Fruit fly (Drosophila melanogaster): ENCODE results near the gene Ssu72.
A peak's percentile ranks its signal among the peaks of the same experiment; 100 is the strongest.

Gene Ssu72

DNA sequence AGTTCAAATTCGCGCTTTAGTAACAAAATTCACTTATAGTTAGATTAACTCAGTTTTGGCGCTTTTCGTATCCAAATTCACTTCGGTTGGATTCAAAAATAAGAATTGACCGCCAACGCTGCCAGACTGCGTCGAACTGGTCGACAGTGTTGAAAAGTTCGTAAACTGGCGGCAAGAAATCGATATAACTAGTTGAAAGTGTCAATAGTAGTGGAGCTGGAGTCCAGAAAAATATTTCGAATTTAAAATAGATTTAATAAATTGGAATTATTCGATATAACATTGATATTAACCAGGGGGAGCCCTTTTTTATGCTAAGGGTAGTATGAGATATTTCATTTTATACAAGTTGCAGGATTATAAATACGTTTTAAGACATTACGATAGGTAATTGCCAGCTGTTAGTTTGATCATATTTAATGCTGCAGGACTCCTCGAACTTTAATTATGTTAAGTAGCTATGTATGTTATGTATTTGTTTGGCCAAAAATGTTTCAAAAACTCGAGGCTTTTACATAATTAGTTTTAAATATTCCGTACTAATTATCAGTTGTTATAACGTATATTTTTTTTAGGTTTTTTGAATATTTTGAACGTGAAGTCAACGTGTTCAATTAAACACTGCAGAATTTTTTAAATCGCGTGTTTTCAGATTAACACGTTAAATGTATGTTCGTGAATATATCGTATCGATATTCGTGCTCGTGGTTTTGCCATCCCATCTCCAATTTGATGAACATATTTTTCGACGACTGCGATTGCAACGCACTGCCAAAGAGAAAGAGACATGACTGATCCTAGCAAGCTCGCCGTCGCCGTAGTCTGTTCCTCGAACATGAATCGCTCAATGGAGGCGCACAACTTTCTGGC lies at the start of gene Ssu72, which contains the start of gene CG14223:
Gene Ssu72, plus strand, starts transcription at position 703 of the 870 bp plus-strand sequence.
Gene CG14223, minus strand, starts transcription at position 113 of the 870 bp plus-strand sequence.
- TF ChIP-seq Mnt (GFP tag; optimal IDR thresholded peaks at IDR 0.05) (peak; percentile 47), CG14711 (tag; optimal IDR thresholded peaks at IDR 0.05) (no peak), Hr96 (GFP tag; optimal IDR thresholded peaks at IDR 0.05) (peak; percentile 23), CG1620 (GFP tag; optimal IDR thresholded peaks at IDR 0.05) (peak; percentile 69), CG5204 (GFP tag; optimal IDR thresholded peaks at IDR 0.05) (peak; percentile 42), Clk (GFP tag; optimal IDR thresholded peaks at IDR 0.05) (no peak), pad (GFP tag; optimal IDR thresholded peaks at IDR 0.05) (no peak), ovo (GFP tag; optimal IDR thresholded peaks at IDR 0.05) (no peak), bab1 (GFP tag; optimal IDR thresholded peaks at IDR 0.05) (no peak), CG7045 (GFP tag; optimal IDR thresholded peaks at IDR 0.05) (no peak), cnc (optimal IDR thresholded peaks at IDR 0.05) (no peak), CG7101 (tag; optimal IDR thresholded peaks at IDR 0.05) (peak; percentile 22), kay (GFP tag; ENCODE audit: borderline replicate concordance) (no peak), Crg-1 (GFP tag; optimal IDR thresholded peaks at IDR 0.05) (peak; percentile 4)

DNA sequence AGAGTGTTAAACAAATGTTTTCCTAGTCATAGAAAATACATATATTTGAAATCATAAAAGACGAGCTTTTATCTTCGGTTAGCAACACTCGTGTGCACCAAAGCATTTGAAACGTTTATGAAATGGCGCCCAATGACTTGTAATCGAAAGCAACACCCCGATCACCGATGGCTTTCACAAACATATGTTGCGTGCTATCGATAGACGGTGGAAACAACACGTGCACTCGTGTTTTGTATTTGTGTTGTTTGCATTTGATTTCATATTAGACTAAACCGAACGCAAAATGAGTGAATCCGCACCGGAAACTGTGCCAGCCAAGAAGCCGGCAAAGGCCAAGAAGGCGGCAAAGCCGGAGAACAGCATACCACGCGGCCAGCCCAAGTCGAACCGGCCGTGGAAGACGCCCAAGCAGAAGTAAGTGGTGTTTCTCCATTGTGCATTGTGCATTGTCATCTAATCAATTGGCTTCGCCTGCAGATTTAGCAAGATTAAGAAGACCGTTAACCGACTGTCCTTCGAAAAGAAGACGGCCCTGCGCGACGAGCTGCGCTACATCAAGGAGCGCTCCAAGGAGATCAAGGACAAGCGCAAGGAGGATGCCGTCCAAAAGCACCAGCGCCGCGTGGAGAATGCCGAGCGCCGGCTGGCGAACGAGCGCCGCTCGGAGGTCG lies 48.2 kb upstream of the Ssu72 start, which contains the start of gene CG14210:
Gene CG14210, plus strand, starts transcription at position 207 of the 674 bp plus-strand sequence.
- peak; percentile 97 for TF ChIP-seq Mnt (GFP tag; optimal IDR thresholded peaks at IDR 0.05)
- peak; percentile 73 to 89 for TF ChIP-seq cnc (optimal IDR thresholded peaks at IDR 0.05)
- TF ChIP-seq CG11617 (GFP tag; optimal IDR thresholded peaks at IDR 0.05): peak; percentile 1
- TF ChIP-seq bab1 (GFP tag; optimal IDR thresholded peaks at IDR 0.05): peak; percentile 65
- TF ChIP-seq kay (GFP tag; ENCODE audit: borderline replicate concordance): no peak

DNA sequence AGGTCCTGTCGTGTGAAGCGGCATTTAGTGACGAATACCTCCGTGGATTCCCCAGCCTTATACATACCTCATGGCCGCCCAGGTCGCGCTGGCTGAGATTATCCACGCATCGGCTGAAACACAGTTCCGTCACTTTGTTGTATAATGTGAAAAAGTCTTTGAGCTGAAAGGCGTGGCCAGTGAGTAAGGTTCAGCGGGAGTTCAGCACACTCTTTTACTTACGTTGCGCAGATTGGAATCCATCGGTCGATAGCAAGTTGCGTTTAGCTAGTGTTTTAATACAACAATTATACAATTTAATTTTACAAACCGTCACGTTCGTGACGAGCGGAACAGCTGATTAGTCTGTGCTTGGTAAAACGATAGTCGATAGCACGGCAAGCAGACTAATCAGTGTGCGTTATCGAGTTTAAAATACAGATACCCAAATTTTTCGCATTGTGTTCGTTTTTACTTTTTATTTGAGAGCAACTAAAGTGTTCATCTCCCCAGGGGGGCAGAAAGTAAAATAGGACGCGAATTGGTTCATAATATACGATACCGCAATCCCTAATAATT lies 46.1 kb upstream of the Ssu72 start, which contains the start of the genes Pstk and Tim9b:
Gene Pstk, minus strand, starts transcription at position 355 of the 558 bp plus-strand sequence.
Gene Tim9b, minus strand, starts transcription at position 355 of the 558 bp plus-strand sequence.
- peak; percentile 15 for TF ChIP-seq bab1 (GFP tag; optimal IDR thresholded peaks at IDR 0.05)
- no peak for TF ChIP-seq toe (GFP tag; optimal IDR thresholded peaks at IDR 0.05)
- no peak for TF ChIP-seq pad (GFP tag; optimal IDR thresholded peaks at IDR 0.05)
- no peak for TF ChIP-seq kay (GFP tag; ENCODE audit: borderline replicate concordance)
- no peak for TF ChIP-seq CG33017 (tag; optimal IDR thresholded peaks at IDR 0.05)
- TF ChIP-seq CG5204 (GFP tag; optimal IDR thresholded peaks at IDR 0.05): no peak

dm6 chrX:19621145-19621544 lies 43.2 kb upstream of the Ssu72 start, which contains the start of gene CG14221:
Gene CG14221 (minus strand): TSS chrX:19621245.
- no peak for TF ChIP-seq Mnt (GFP tag; optimal IDR thresholded peaks at IDR 0.05)
- no peak for TF ChIP-seq cic (GFP tag; optimal IDR thresholded peaks at IDR 0.05)
- no peak for TF ChIP-seq tj (GFP tag; optimal IDR thresholded peaks at IDR 0.05)
- no peak for TF ChIP-seq CG1620 (GFP tag; optimal IDR thresholded peaks at IDR 0.05)
- TF ChIP-seq ovo (GFP tag; optimal IDR thresholded peaks at IDR 0.05): no peak
- no peak for TF ChIP-seq Crg-1 (GFP tag; optimal IDR thresholded peaks at IDR 0.05)
- no peak for TF ChIP-seq Hr96 (GFP tag; optimal IDR thresholded peaks at IDR 0.05)
- TF ChIP-seq bab1 (GFP tag; optimal IDR thresholded peaks at IDR 0.05): no peak
- TF ChIP-seq CG11617 (GFP tag; optimal IDR thresholded peaks at IDR 0.05): no peak
- no peak for TF ChIP-seq CG7045 (GFP tag; optimal IDR thresholded peaks at IDR 0.05)
- TF ChIP-seq cnc (optimal IDR thresholded peaks at IDR 0.05): no peak
- TF ChIP-seq CG14711 (tag; optimal IDR thresholded peaks at IDR 0.05): no peak
- no peak for TF ChIP-seq pad (GFP tag; optimal IDR thresholded peaks at IDR 0.05)
- no peak for TF ChIP-seq toe (GFP tag; optimal IDR thresholded peaks at IDR 0.05)
- TF ChIP-seq CG33017 (tag; optimal IDR thresholded peaks at IDR 0.05): no peak

DNA sequence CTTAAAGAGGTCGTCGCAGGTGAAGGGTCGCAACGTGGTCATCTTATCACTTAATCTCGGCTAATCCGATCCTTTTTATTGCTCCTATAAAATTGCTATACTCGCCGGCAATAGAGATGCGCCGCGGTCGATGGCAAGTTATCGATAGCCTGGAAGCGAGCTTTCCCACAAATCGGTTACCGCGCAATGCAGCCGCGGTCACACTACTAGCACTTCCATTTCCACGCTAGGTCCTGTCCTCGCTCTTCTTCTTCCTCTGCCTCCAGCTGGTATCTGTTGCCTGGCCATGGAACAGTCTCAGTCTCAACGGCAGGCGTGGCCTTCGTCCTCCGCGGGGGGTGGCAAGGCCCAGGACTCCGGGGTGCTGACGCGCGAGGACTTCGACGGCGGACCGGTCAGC lies 41.4 kb upstream of the Ssu72 start, which contains the start of the genes Naa20A and MKP-4:
Gene Naa20A, minus strand, starts transcription at position 151 of the 400 bp plus-strand sequence.
Gene MKP-4, plus strand, starts transcription at position 191 of the 400 bp plus-strand sequence.
- TF ChIP-seq Mnt (GFP tag; optimal IDR thresholded peaks at IDR 0.05) (peak; percentile 39), CG12768 (GFP tag; optimal IDR thresholded peaks at IDR 0.05) (no peak)

dm6 chrX:19625405-19625804 lies 39.0 kb upstream of the Ssu72 start, which contains the start of gene CG14212:
Gene CG14212 (plus strand): TSS chrX:19625705.
- no peak for TF ChIP-seq kay (GFP tag; ENCODE audit: borderline replicate concordance)
- no peak for TF ChIP-seq cic (GFP tag; optimal IDR thresholded peaks at IDR 0.05)
- no peak for TF ChIP-seq tj (GFP tag; optimal IDR thresholded peaks at IDR 0.05)
- no peak for TF ChIP-seq ovo (GFP tag; optimal IDR thresholded peaks at IDR 0.05)
- no peak for TF ChIP-seq Crg-1 (GFP tag; optimal IDR thresholded peaks at IDR 0.05)
- no peak for TF ChIP-seq CG12768 (GFP tag; optimal IDR thresholded peaks at IDR 0.05)
- TF ChIP-seq bab1 (GFP tag; optimal IDR thresholded peaks at IDR 0.05): no peak
- no peak for TF ChIP-seq Clk (GFP tag; optimal IDR thresholded peaks at IDR 0.05)

All from whole organism, adult.